Worm (Caenorhabditis elegans): ENCODE data around the gene pnc-1.
A peak's percentile ranks its signal among the peaks of the same experiment; 100 is the strongest.

pnc-1 gene

ce11 chrIV:143807-144371 is 40.4 kb upstream of the pnc-1 start (continued):
- TF ChIP-seq mec-3 (tag; optimal IDR thresholded peaks at IDR 0.05; ENCODE audit: borderline replicate concordance) (peak; percentile 72), ceh-22 (tag; optimal IDR thresholded peaks at IDR 0.05) (no peak), hlh-13 (GFP tag; optimal IDR thresholded peaks at IDR 0.05) (peak; percentile 79), eyg-1 (tag; optimal IDR thresholded peaks at IDR 0.05) (peak; percentile 95), F13H6.1 (tag; optimal IDR thresholded peaks at IDR 0.05) (peak; percentile 75), sdc-2 (tag; optimal IDR thresholded peaks at IDR 0.05) (peak; percentile 82), unc-86 (tag; optimal IDR thresholded peaks at IDR 0.05) (peak; percentile 90), C38D4.7 (GFP tag; optimal IDR thresholded peaks at IDR 0.05) (peak; percentile 88), hlh-30 (tag; optimal IDR thresholded peaks at IDR 0.05; ENCODE audit: insufficient read depth) (peak; percentile 90), unc-55 (GFP tag; optimal IDR thresholded peaks at IDR 0.05) (peak; percentile 23), fax-1 (tag; optimal IDR thresholded peaks at IDR 0.05) (peak; percentile 85), zip-5 (tag; optimal IDR thresholded peaks at IDR 0.05) (peak; percentile 75), ceh-18 (tag; optimal IDR thresholded peaks at IDR 0.05) (peak; percentile 70), K09A11.1 (tag; optimal IDR thresholded peaks at IDR 0.05; ENCODE audit: insufficient read depth) (peak; percentile 82), che-1 (tag; optimal IDR thresholded peaks at IDR 0.05) (peak; percentile 94), nhr-232 (tag; optimal IDR thresholded peaks at IDR 0.05) (peak; percentile 92), ceh-6 (GFP tag; optimal IDR thresholded peaks at IDR 0.05) (peak; percentile 94), Y22D7AL.16 (tag; optimal IDR thresholded peaks at IDR 0.05) (peak; percentile 92), tbx-7 (tag; optimal IDR thresholded peaks at IDR 0.05) (peak; percentile 40), ttx-3 (tag; optimal IDR thresholded peaks at IDR 0.05) (peak; percentile 93), ets-4 (tag; optimal IDR thresholded peaks at IDR 0.05) (no peak), ref-2 (tag; optimal IDR thresholded peaks at IDR 0.05) (peak; percentile 89), ztf-16 (tag; optimal IDR thresholded peaks at IDR 0.05) (peak; percentile 90), odd-2 (tag; optimal IDR thresholded peaks at IDR 0.05) (peak; percentile 68), ceh-24 (tag; optimal IDR thresholded peaks at IDR 0.05) (peak; percentile 74), ceh-14 (tag; optimal IDR thresholded peaks at IDR 0.05) (peak; percentile 59), unc-3 (GFP tag; conservative IDR thresholded peaks at IDR 0.05) (peak; percentile 83), unc-3 (tag; optimal IDR thresholded peaks at IDR 0.05) (peak; percentile 92), sox-2 (GFP tag; IDR thresholded peaks at IDR 0.05) (peak; percentile 88), lin-11 (tag; optimal IDR thresholded peaks at IDR 0.05) (peak; percentile 90), ceh-19 (GFP tag; optimal IDR thresholded peaks at IDR 0.05) (peak; percentile 93), pros-1 (tag; optimal IDR thresholded peaks at IDR 0.05) (peak; percentile 7), dve-1 (tag; optimal IDR thresholded peaks at IDR 0.05) (peak; percentile 71), hlh-6 (tag; optimal IDR thresholded peaks at IDR 0.05) (peak; percentile 93), pha-2 (tag; optimal IDR thresholded peaks at IDR 0.05) (peak; percentile 93), fkh-10 (GFP tag; optimal IDR thresholded peaks at IDR 0.05) (no peak), hlh-15 (tag; optimal IDR thresholded peaks at IDR 0.05) (peak; percentile 84)

ce11 chrIV:147819-148218 is 36.5 kb upstream of the pnc-1 start, which contains the start of gene col-99:
TSS of gene col-99 (minus strand) at chrIV:147919.
- TF ChIP-seq K09A11.1 (tag; optimal IDR thresholded peaks at IDR 0.05; ENCODE audit: insufficient read depth) (no peak), ceh-48 (tag; optimal IDR thresholded peaks at IDR 0.05) (no peak), ahr-1 (tag; optimal IDR thresholded peaks at IDR 0.05) (no peak), pros-1 (tag; optimal IDR thresholded peaks at IDR 0.05) (no peak)

ce11 chrIV:148756-149155 is 35.5 kb upstream of the pnc-1 start:
- TF ChIP-seq rnt-1 (tag; optimal IDR thresholded peaks at IDR 0.05), result no peak

Measured in whole organism, late embryonic.